Worm (Caenorhabditis elegans) whole organism, L1 larva: ENCODE data around the gene srh-219.
A peak's percentile ranks its signal among the peaks of the same experiment; 100 is the strongest.

Experiments used
- C16A3.4 ChIP-seq: fragments of 150-350 bp; optimal IDR thresholded peaks from 2 replicates; lab custom pipeline; 2014; ENCODE audit warnings: missing biosample characterization, missing genetic modification characterization
- C34B4.2 ChIP-seq: sonication (generic microtip); optimal IDR thresholded peaks from 2 replicates; lab custom pipeline; 2017; ENCODE audit warnings: mild to moderate bottlenecking, missing genetic modification characterization, missing compliant biosample characterization
- F16B12.6 ChIP-seq: fragments of 150-350 bp; optimal IDR thresholded peaks from 2 replicates; lab custom pipeline; 2014; ENCODE audit warnings: missing biosample characterization, missing genetic modification characterization
- Y116A8C.19 ChIP-seq: sonication (generic microtip); optimal IDR thresholded peaks from 2 replicates; lab custom pipeline; 2016; ENCODE audit warnings: missing compliant biosample characterization, missing genetic modification characterization, borderline replicate concordance
- ceh-82 ChIP-seq, 3 experiments: fragments of 150-350 bp in 1 of 3; sonication (generic microtip) in 2 of 3; optimal IDR thresholded peaks; 2 replicates each; lab custom pipeline; 2014 to 2017; ENCODE audit warnings: missing biosample characterization in 3 of 3, missing genetic modification characterization in 3 of 3
- dpl-1 ChIP-seq, 3 experiments: fragments of 150-350 bp in 2 of 3; sonication (generic microtip) in 1 of 3; optimal IDR thresholded peaks; 2 replicates each; lab custom pipeline; 2014 to 2017; ENCODE audit warnings: missing biosample characterization in 3 of 3, missing genetic modification characterization in 3 of 3, missing genetic modification reagents in 3 of 3
- efl-1 ChIP-seq, 4 experiments: fragments of 150-350 bp; optimal IDR thresholded peaks in 3 of 4; peaks in 1 of 4; 1 replicate in 1 of 4; 2 replicates in 3 of 4; lab custom pipeline; 2014; ENCODE audit warnings: missing biosample characterization in 2 of 4, missing genetic modification characterization in 2 of 4, missing genetic modification reagents in 2 of 4
- efl-3 ChIP-seq: fragments of 200-800 bp; sonication (Bioruptor generic); optimal IDR thresholded peaks from 2 replicates; lab custom pipeline; 2018; ENCODE audit warnings: mild to moderate bottlenecking, missing genetic modification characterization, missing compliant biosample characterization
- egl-13 ChIP-seq: sonication (generic microtip); optimal IDR thresholded peaks from 2 replicates; lab custom pipeline; 2016; ENCODE audit warnings: missing genotype, missing genetic modification reagents, missing genetic modification characterization, missing compliant biosample characterization
- egl-27 ChIP-seq, 2 experiments: fragments of 150-350 bp in 1 of 2; sonication (generic microtip); optimal IDR thresholded peaks; 3 replicates each; lab custom pipeline; 2017 to 2018; ENCODE audit warnings: missing biosample characterization in 2 of 2, missing genetic modification characterization in 2 of 2, missing genetic modification reagents in 2 of 2
- elt-2 ChIP-seq: sonication (generic microtip); optimal IDR thresholded peaks from 2 replicates; lab custom pipeline; 2016; ENCODE audit warnings: missing genetic modification characterization, mild to moderate bottlenecking, inconsistent platforms, missing compliant biosample characterization, missing genetic modification reagents
- ets-5 ChIP-seq: fragments of 200-800 bp; sonication (Bioruptor generic); IDR thresholded peaks from 2 replicates; pipeline ENCODE4 v1.3.6; 2022; ENCODE audit warnings: missing genetic modification characterization, missing compliant biosample characterization
- fkh-10 ChIP-seq: sonication (generic microtip); optimal IDR thresholded peaks from 2 replicates; lab custom pipeline; 2017; ENCODE audit warnings: missing biosample characterization, missing genetic modification reagents, missing genetic modification characterization
- fkh-4 ChIP-seq: sonication (generic microtip); optimal IDR thresholded peaks from 2 replicates; lab custom pipeline; 2016; ENCODE audit warnings: missing compliant biosample characterization, missing genetic modification characterization, borderline replicate concordance
- fkh-8 ChIP-seq: sonication (generic microtip); optimal IDR thresholded peaks from 2 replicates; lab custom pipeline; 2016; ENCODE audit warnings: mild to moderate bottlenecking, missing genetic modification characterization, missing compliant biosample characterization
- hlh-17 ChIP-seq: fragments of 200-800 bp; sonication (Bioruptor generic); optimal IDR thresholded peaks from 2 replicates; lab custom pipeline; 2018; ENCODE audit warnings: missing genetic modification characterization, mild to moderate bottlenecking, missing compliant biosample characterization, moderate library complexity, borderline replicate concordance
- hpl-2 ChIP-seq: fragments of 150-350 bp; optimal IDR thresholded peaks from 2 replicates; lab custom pipeline; 2014; ENCODE audit warnings: missing biosample characterization, missing genetic modification reagents, missing genetic modification characterization
- irx-1 ChIP-seq: sonication (generic microtip); optimal IDR thresholded peaks from 2 replicates; lab custom pipeline; 2016; ENCODE audit warnings: missing genetic modification characterization, missing compliant biosample characterization
- isw-1 ChIP-seq: fragments of 200-800 bp; sonication (Bioruptor generic); IDR thresholded peaks from 2 replicates; pipeline ENCODE4 v1.3.6; 2022; ENCODE audit warnings: missing genetic modification characterization, missing compliant biosample characterization
- lin-14 ChIP-seq: fragments of 200-800 bp; sonication (Bioruptor generic); optimal IDR thresholded peaks from 2 replicates; lab custom pipeline; 2018; ENCODE audit warnings: mild to moderate bottlenecking, missing genetic modification characterization, moderate library complexity, missing compliant biosample characterization
- lin-15B ChIP-seq: fragments of 150-350 bp; sonication (generic microtip); optimal IDR thresholded peaks from 3 replicates; lab custom pipeline; 2014; ENCODE audit warnings: missing biosample characterization, missing genetic modification characterization
- lin-35 ChIP-seq, 2 experiments: fragments of 150-350 bp; optimal IDR thresholded peaks; 2 replicates each; lab custom pipeline; 2014; ENCODE audit warnings: missing biosample characterization in 2 of 2, missing genetic modification characterization in 2 of 2, missing genetic modification reagents in 2 of 2
- lir-3 ChIP-seq: sonication (generic microtip); optimal IDR thresholded peaks from 2 replicates; lab custom pipeline; 2016; ENCODE audit warnings: mild to moderate bottlenecking, missing genetic modification characterization, moderate library complexity, missing compliant biosample characterization; ENCODE audit not compliant: poor library complexity
- lsy-2 ChIP-seq, 2 experiments: fragments of 150-350 bp; optimal IDR thresholded peaks; 2 replicates each; lab custom pipeline; 2014; ENCODE audit warnings: missing biosample characterization in 2 of 2, missing genetic modification characterization in 2 of 2
- nhr-11 ChIP-seq: fragments of 150-350 bp; optimal IDR thresholded peaks from 2 replicates; lab custom pipeline; 2014; ENCODE audit warnings: missing biosample characterization, missing genetic modification characterization
- nhr-19 ChIP-seq: fragments of 200-800 bp; sonication (Bioruptor generic); conservative IDR thresholded peaks from 2 replicates; pipeline ENCODE4 v1.3.6; 2022; ENCODE audit warnings: missing genetic modification characterization, missing compliant biosample characterization
- nhr-237 ChIP-seq: fragments of 150-350 bp; optimal IDR thresholded peaks from 2 replicates; lab custom pipeline; 2014; ENCODE audit warnings: missing biosample characterization, missing genetic modification characterization
- nhr-85 ChIP-seq: sonication (generic microtip); peaks from one replicate; lab custom pipeline; 2016; ENCODE audit warnings: missing genetic modification characterization, inconsistent platforms, missing compliant biosample characterization
- nhr-90 ChIP-seq: sonication (generic microtip); optimal IDR thresholded peaks from 2 replicates; lab custom pipeline; 2016; ENCODE audit warnings: mild to moderate bottlenecking, missing genetic modification characterization, missing compliant biosample characterization; ENCODE audit not compliant: poor library complexity
- unc-130 ChIP-seq: fragments of 150-350 bp; optimal IDR thresholded peaks from 2 replicates; lab custom pipeline; 2017; ENCODE audit warnings: missing biosample characterization, missing genetic modification characterization, inconsistent platforms
- vab-15 ChIP-seq: sonication (generic microtip); optimal IDR thresholded peaks from 2 replicates; lab custom pipeline; 2017; ENCODE audit warnings: missing genotype, mild to moderate bottlenecking, missing genetic modification characterization, missing compliant biosample characterization
- zag-1 ChIP-seq: fragments of 150-350 bp; optimal IDR thresholded peaks from 2 replicates; lab custom pipeline; 2014; ENCODE audit warnings: missing biosample characterization, missing genetic modification characterization
- ztf-11 ChIP-seq, 2 experiments: sonication (generic microtip); optimal IDR thresholded peaks; 2 replicates each; lab custom pipeline; 2016 to 2017; ENCODE audit warnings: missing genetic modification characterization in 2 of 2, missing biosample characterization in 1 of 2, missing compliant biosample characterization in 1 of 2

srh-219 gene

DNA sequence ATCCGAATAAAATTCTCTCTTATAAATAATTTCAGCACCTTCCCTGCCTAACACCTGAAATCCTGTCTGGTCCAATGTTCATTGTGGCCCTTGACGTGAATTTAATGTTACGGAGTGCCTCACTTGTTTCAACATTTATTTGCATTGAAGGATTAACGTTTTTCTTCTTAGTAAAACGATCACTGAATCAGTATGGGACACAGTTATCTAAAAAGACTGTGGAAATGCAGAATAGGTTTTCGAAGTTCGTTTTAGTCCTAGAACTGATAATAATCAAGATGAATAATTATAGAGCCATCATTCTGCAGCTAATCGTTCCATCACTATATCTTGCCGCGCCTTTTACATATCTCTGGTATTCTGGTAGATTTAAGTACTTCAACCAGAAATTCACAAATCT, at the start of gene srh-219:
srh-219 (plus strand) TSS at position 301 of the 400 bp plus-strand sequence.
- no peak for TF ChIP-seq nhr-90 (tag; lab: Kevin White, UChicago)
- no peak for TF ChIP-seq efl-1 (optimal IDR thresholded peaks at IDR 0.05; lab: Kevin White, UChicago)
- TF ChIP-seq efl-1 (GFP tag; optimal IDR thresholded peaks at IDR 0.05 in 1 of 2; lab: Kevin White, UChicago): peak in 1 of 2 experiments; percentile 48
- TF ChIP-seq lin-14 (GFP tag; lab: Kevin White, UChicago): no peak
- TF ChIP-seq efl-3 (GFP tag; lab: Kevin White, UChicago): no peak
- TF ChIP-seq egl-27 (tag; optimal IDR thresholded peaks at IDR 0.05; lab: Kevin White, UChicago): no peak

- TF ChIP-seq nhr-237 (tag; lab: Kevin White, UChicago): no peak
- no peak for TF ChIP-seq C16A3.4
- TF ChIP-seq elt-2 (tag; lab: Kevin White, UChicago): peak; percentile 95
- no peak for TF ChIP-seq isw-1 (GFP tag; lab: Robert Waterston, UW)
- TF ChIP-seq efl-1 (optimal IDR thresholded peaks at IDR 0.05; lab: Kevin White, UChicago): no peak
- peak in 1 of 2 experiments; percentile 73 for TF ChIP-seq efl-1 (GFP tag; optimal IDR thresholded peaks at IDR 0.05 in 1 of 2; lab: Kevin White, UChicago)
- TF ChIP-seq vab-15 (tag; lab: Kevin White, UChicago): no peak
- TF ChIP-seq lsy-2 (tag; optimal IDR thresholded peaks at IDR 0.05; lab: Kevin White, UChicago): no peak
- no peak for TF ChIP-seq nhr-85 (tag; lab: Kevin White, UChicago)
- no peak for TF ChIP-seq C34B4.2
- no peak for TF ChIP-seq F16B12.6 (tag; lab: Kevin White, UChicago)
- no peak for TF ChIP-seq egl-27 (tag; optimal IDR thresholded peaks at IDR 0.05; lab: Kevin White, UChicago)
- no peak for TF ChIP-seq ets-5
- no peak for TF ChIP-seq fkh-4
These were observed 46.9 kb upstream of the srh-219 start, which contains the start of gene T26H5.4 for ce11 chrV:15448408-15448807. Gene T26H5.4, minus strand, starts transcription at chrV:15448701.

- no peak for TF ChIP-seq egl-27 (tag; optimal IDR thresholded peaks at IDR 0.05; lab: Kevin White, UChicago)
- TF ChIP-seq lir-3 (tag; lab: Kevin White, UChicago): no peak
- no peak for TF ChIP-seq ztf-11 (tag; optimal IDR thresholded peaks at IDR 0.05; lab: Kevin White, UChicago)
- TF ChIP-seq zag-1 (tag; lab: Kevin White, UChicago): no peak
- no peak for TF ChIP-seq lin-14 (GFP tag; lab: Kevin White, UChicago)
These were observed 46.4 kb upstream of the srh-219 start, which contains the start of gene T26H5.14 for ce11 chrV:15448865-15449264. Gene T26H5.14, plus strand, starts transcription at chrV:15449165.

- TF ChIP-seq fkh-8 (tag; lab: Kevin White, UChicago) (no peak), dpl-1 (GFP tag; optimal IDR thresholded peaks at IDR 0.05; lab: Kevin White, UChicago) (no peak), hpl-2 (GFP tag; lab: Kevin White, UChicago) (no peak), efl-1 (optimal IDR thresholded peaks at IDR 0.05; lab: Kevin White, UChicago) (no peak), efl-1 (GFP tag; optimal IDR thresholded peaks at IDR 0.05 in 1 of 2; lab: Kevin White, UChicago) (no peak), lin-15B (tag; lab: Kevin White, UChicago) (no peak), fkh-10 (GFP tag; lab: Kevin White, UChicago) (no peak), nhr-11 (tag; lab: Kevin White, UChicago) (no peak), ets-5 (no peak), irx-1 (no peak), unc-130 (tag; lab: Kevin White, UChicago) (no peak), hlh-17 (GFP tag; lab: Kevin White, UChicago) (no peak), nhr-19 (GFP tag; lab: Robert Waterston, UW) (no peak), lin-14 (GFP tag; lab: Kevin White, UChicago) (no peak), Y116A8C.19 (tag; lab: Kevin White, UChicago) (no peak), ceh-82 (tag; optimal IDR thresholded peaks at IDR 0.05; lab: Kevin White, UChicago) (no peak), egl-13 (tag; lab: Kevin White, UChicago) (no peak), lin-35 (GFP tag; optimal IDR thresholded peaks at IDR 0.05; lab: Kevin White, UChicago) (no peak)
- TF ChIP-seq, all 84 proteins: peak for 0
These were observed 43.8 kb upstream of the srh-219 start, which contains the start of gene srw-33 for ce11 chrV:15451421-15451820. Gene srw-33, minus strand, starts transcription at chrV:15451521.
